Worm (Caenorhabditis elegans) whole organism, L3 larva: ENCODE results near the gene bath-21.
"Not testable (repeated sequence)": the region's sequence is repeated elsewhere in the genome, so short reads cannot be mapped to it uniquely, and the experiment has no call there.

Source experiments
- aly-2 ChIP-seq: fragments of 150-350 bp; optimal IDR thresholded peaks from 2 replicates; lab custom pipeline; 2014; ENCODE audit warnings: missing biosample characterization, missing genetic modification characterization
- ama-1 ChIP-seq: fragments of 150-350 bp; optimal IDR thresholded peaks from 2 replicates; lab custom pipeline; 2018
- ceh-16 ChIP-seq: sonication (generic microtip); optimal IDR thresholded peaks from 2 replicates; lab custom pipeline; 2017; ENCODE audit warnings: missing biosample characterization, missing genetic modification characterization
- ceh-82 ChIP-seq: fragments of 150-350 bp; optimal IDR thresholded peaks from 2 replicates; lab custom pipeline; 2014; ENCODE audit warnings: missing biosample characterization, missing genetic modification characterization
- ceh-9 ChIP-seq: sonication (generic microtip); optimal IDR thresholded peaks from 2 replicates; lab custom pipeline; 2018; ENCODE audit warnings: missing biosample characterization, missing genetic modification characterization
- daf-12 ChIP-seq: fragments of 150-350 bp; optimal IDR thresholded peaks from 2 replicates; lab custom pipeline; 2014; ENCODE audit warnings: missing biosample characterization, missing genetic modification reagents, missing genetic modification characterization
- elt-1 ChIP-seq: fragments of 150-350 bp; optimal IDR thresholded peaks from 2 replicates; lab custom pipeline; 2014; ENCODE audit warnings: missing biosample characterization, missing genetic modification characterization
- elt-2 ChIP-seq: sonication (generic microtip); optimal IDR thresholded peaks from 2 replicates; lab custom pipeline; 2016; ENCODE audit warnings: missing genetic modification reagents, mild to moderate bottlenecking, missing genetic modification characterization, missing compliant biosample characterization
- elt-3 ChIP-seq, 3 experiments: fragments of 150-350 bp in 1 of 3; sonication (generic microtip) in 2 of 3; optimal IDR thresholded peaks; 2 replicates in 2 of 3; 4 replicates in 1 of 3; lab custom pipeline; 2014 to 2017; ENCODE audit warnings: missing biosample characterization in 3 of 3, missing genetic modification characterization in 3 of 3
- eor-1 ChIP-seq, 2 experiments: fragments of 150-350 bp; optimal IDR thresholded peaks; 2 replicates each; lab custom pipeline; 2014 to 2018; ENCODE audit warnings: missing biosample characterization in 2 of 2, missing genetic modification characterization in 2 of 2
- fkh-10 ChIP-seq: sonication (generic microtip); optimal IDR thresholded peaks from 2 replicates; lab custom pipeline; 2017; ENCODE audit warnings: missing biosample characterization, missing genetic modification reagents, missing genetic modification characterization
- fkh-2 ChIP-seq: fragments of 150-350 bp; optimal IDR thresholded peaks from 2 replicates; lab custom pipeline; 2014; ENCODE audit warnings: missing biosample characterization, missing genetic modification reagents, missing genetic modification characterization
- hmg-11 ChIP-seq: sonication (generic microtip); optimal IDR thresholded peaks from 2 replicates; lab custom pipeline; 2016; ENCODE audit warnings: missing genetic modification characterization, missing compliant biosample characterization
- jun-1 ChIP-seq: fragments of 150-350 bp; optimal IDR thresholded peaks from 2 replicates; lab custom pipeline; 2014; ENCODE audit warnings: missing biosample characterization, missing genetic modification reagents, missing genetic modification characterization
- lin-15B ChIP-seq: fragments of 150-350 bp; optimal IDR thresholded peaks from 2 replicates; lab custom pipeline; 2014; ENCODE audit warnings: missing biosample characterization, missing genetic modification characterization
- lsy-12 ChIP-seq: sonication (generic microtip); optimal IDR thresholded peaks from 2 replicates; lab custom pipeline; 2016; ENCODE audit warnings: mild to moderate bottlenecking, missing genetic modification characterization, missing compliant biosample characterization
- mdl-1 ChIP-seq: fragments of 150-350 bp; optimal IDR thresholded peaks from 2 replicates; lab custom pipeline; 2014; ENCODE audit warnings: missing biosample characterization, missing genetic modification characterization
- mml-1 ChIP-seq: fragments of 150-350 bp; sonication (generic microtip); optimal IDR thresholded peaks from 3 replicates; lab custom pipeline; 2014; ENCODE audit warnings: missing biosample characterization, missing genetic modification characterization
- nfya-1 ChIP-seq: sonication (generic microtip); optimal IDR thresholded peaks from 2 replicates; lab custom pipeline; 2017; ENCODE audit warnings: missing genetic modification characterization, mild to moderate bottlenecking, missing compliant biosample characterization, antibody characterized with exemption, moderate library complexity; ENCODE audit not compliant: insufficient read depth
- nhr-11 ChIP-seq: fragments of 150-350 bp; optimal IDR thresholded peaks from 2 replicates; lab custom pipeline; 2014; ENCODE audit warnings: missing biosample characterization, missing genetic modification characterization
- nhr-12 ChIP-seq: fragments of 150-350 bp; optimal IDR thresholded peaks from 2 replicates; lab custom pipeline; 2014; ENCODE audit warnings: missing biosample characterization, missing genetic modification characterization
- nhr-23 ChIP-seq: fragments of 150-350 bp; optimal IDR thresholded peaks from 2 replicates; lab custom pipeline; 2014; ENCODE audit warnings: missing biosample characterization, missing genetic modification reagents, missing genetic modification characterization
- nhr-237 ChIP-seq: fragments of 150-350 bp; optimal IDR thresholded peaks from 2 replicates; lab custom pipeline; 2014; ENCODE audit warnings: missing biosample characterization, missing genetic modification characterization
- nhr-28 ChIP-seq: fragments of 150-350 bp; optimal IDR thresholded peaks from 2 replicates; lab custom pipeline; 2014; ENCODE audit warnings: missing biosample characterization, missing genetic modification characterization
- nhr-43 ChIP-seq: sonication (generic microtip); optimal IDR thresholded peaks from 2 replicates; lab custom pipeline; 2016; ENCODE audit warnings: mild to moderate bottlenecking, missing genetic modification characterization, missing compliant biosample characterization; ENCODE audit not compliant: poor library complexity, severe bottlenecking
- nhr-76 ChIP-seq: fragments of 150-350 bp; sonication (generic microtip); optimal IDR thresholded peaks from 5 replicates; lab custom pipeline; 2014; ENCODE audit warnings: missing biosample characterization, missing genetic modification characterization
- pqm-1 ChIP-seq: fragments of 150-350 bp; optimal IDR thresholded peaks from 2 replicates; lab custom pipeline; 2017; ENCODE audit warnings: missing biosample characterization, missing genetic modification characterization, inconsistent platforms
- sea-2 ChIP-seq: fragments of 150-350 bp; sonication (generic microtip); optimal IDR thresholded peaks from 4 replicates; lab custom pipeline; 2014; ENCODE audit warnings: missing biosample characterization, missing genetic modification reagents, missing genetic modification characterization
- skn-1 ChIP-seq: fragments of 150-350 bp; optimal IDR thresholded peaks from 2 replicates; lab custom pipeline; 2014; ENCODE audit warnings: missing biosample characterization, missing genetic modification characterization
- snpc-4 ChIP-seq: fragments of 150-350 bp; optimal IDR thresholded peaks from 2 replicates; lab custom pipeline; 2014; ENCODE audit warnings: missing biosample characterization, missing genetic modification characterization
- unc-39 ChIP-seq: sonication (generic microtip); optimal IDR thresholded peaks from 4 replicates; lab custom pipeline; 2017; ENCODE audit warnings: missing biosample characterization, missing genetic modification characterization
- unc-62 ChIP-seq: fragments of 150-350 bp; sonication (generic microtip); optimal IDR thresholded peaks from 4 replicates; lab custom pipeline; 2014; ENCODE audit warnings: missing biosample characterization, missing genetic modification reagents, missing genetic modification characterization
- ztf-11 ChIP-seq: fragments of 150-350 bp; optimal IDR thresholded peaks from 2 replicates; lab custom pipeline; 2014; ENCODE audit warnings: missing biosample characterization, missing genetic modification characterization
- ztf-4 ChIP-seq: fragments of 150-350 bp; optimal IDR thresholded peaks from 2 replicates; lab custom pipeline; 2014; ENCODE audit warnings: missing biosample characterization, missing genetic modification characterization

Gene bath-21

DNA sequence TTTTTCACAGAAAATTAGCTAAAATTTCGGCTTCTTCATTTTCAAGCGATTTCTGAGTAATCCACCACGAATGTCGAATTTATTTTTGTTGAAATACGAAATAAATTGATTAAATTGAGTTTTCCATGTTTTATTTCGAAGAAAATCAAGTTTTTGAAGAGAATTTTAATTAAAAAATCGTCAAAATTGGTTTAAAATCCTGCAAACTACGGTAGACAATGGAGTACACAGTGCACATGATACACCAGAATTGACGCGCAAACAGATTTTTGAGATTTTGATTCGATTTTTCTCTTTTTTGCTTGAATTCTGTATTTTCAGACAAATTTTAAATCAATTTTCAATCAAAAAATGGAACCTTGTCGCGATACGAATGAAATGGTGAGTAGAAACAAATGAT is 6.9 kb upstream of the bath-21 start, which contains the start of gene F59H6.14:
Gene F59H6.14, plus strand, starts transcription at position 301 of the 400 bp plus-strand sequence.
- TF ChIP-seq nhr-76 (no peak), lsy-12 (tag; lab: Kevin White, UChicago) (no peak), unc-62 (GFP tag; lab: Kevin White, UChicago) (no peak), fkh-2 (tag; lab: Kevin White, UChicago) (no peak), hmg-11 (tag; lab: Kevin White, UChicago) (no peak), nhr-28 (tag; lab: Kevin White, UChicago) (no peak), nhr-12 (tag; lab: Kevin White, UChicago) (no peak), daf-12 (tag; lab: Kevin White, UChicago) (no peak), ceh-82 (tag; lab: Kevin White, UChicago) (no peak), elt-1 (tag; lab: Kevin White, UChicago) (no peak), nhr-237 (tag; lab: Kevin White, UChicago) (no peak), ztf-11 (no peak), mml-1 (tag; lab: Kevin White, UChicago) (no peak), nhr-11 (tag; lab: Kevin White, UChicago) (no peak)

DNA sequence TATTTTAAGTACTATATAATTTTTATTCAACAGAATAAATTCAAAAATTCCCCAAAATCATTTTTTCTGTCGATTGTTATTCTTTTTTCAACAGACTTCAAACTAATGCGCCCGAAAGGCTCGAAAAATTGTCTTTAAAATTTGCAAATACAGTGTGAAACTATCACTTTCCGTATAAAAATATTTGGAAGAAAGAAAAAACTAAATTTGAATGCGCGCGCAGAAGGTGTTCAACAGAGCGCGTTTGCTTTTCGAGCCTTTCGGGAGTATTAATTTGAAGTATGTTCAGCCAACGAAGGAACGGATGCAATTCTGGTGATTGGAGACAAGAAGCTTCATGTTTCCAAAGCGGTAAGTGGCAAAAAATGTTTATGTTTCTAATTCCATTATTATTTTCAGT is 5.9 kb upstream of the bath-21 start, which contains the start of gene btb-4:
Gene btb-4, plus strand, starts transcription at position 35 of the 400 bp plus-strand sequence.
- not testable (repeated sequence) for TF ChIP-seq ztf-4; jun-1; fkh-10 (GFP tag; lab: Kevin White, UChicago)

DNA sequence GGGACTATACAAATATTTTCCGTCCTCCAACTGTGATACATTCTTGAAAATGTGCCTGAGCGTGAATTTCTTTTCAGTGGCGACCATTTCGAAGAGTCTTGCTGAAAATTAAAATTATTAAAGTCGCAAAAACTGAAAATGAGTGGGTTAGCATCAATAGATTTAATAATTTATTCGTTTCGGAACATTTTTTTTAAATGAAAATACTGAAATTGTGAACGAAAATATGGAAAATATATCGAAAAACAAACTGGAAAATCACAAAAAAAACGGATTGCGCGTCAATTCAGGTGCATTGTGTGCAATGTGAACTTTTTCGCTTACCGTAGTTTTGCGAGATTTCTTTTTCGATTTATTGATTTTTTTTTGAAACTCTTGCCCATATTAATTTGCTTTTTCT is 5.4 kb upstream of the bath-21 start, which contains the start of gene bath-5:
Gene bath-5, minus strand, starts transcription at position 101 of the 400 bp plus-strand sequence.
- TF ChIP-seq nhr-28 (tag; lab: Kevin White, UChicago) (no peak), mdl-1 (tag; lab: Kevin White, UChicago) (no peak), lin-15B (tag; lab: Kevin White, UChicago) (no peak), elt-3 (tag; optimal IDR thresholded peaks at IDR 0.05; lab: Kevin White, UChicago) (no peak), unc-62 (GFP tag; lab: Kevin White, UChicago) (no peak), nhr-76 (no peak), unc-39 (no peak), fkh-2 (tag; lab: Kevin White, UChicago) (no peak), skn-1 (tag; lab: Kevin White, UChicago) (no peak), nhr-23 (tag; lab: Kevin White, UChicago) (no peak), ceh-9 (tag; lab: Kevin White, UChicago) (no peak), mml-1 (tag; lab: Kevin White, UChicago) (no peak), aly-2 (tag; lab: Kevin White, UChicago) (no peak), nhr-43 (tag; lab: Kevin White, UChicago) (no peak), pqm-1 (no peak), ceh-16 (tag; lab: Kevin White, UChicago) (no peak), sea-2 (GFP tag; lab: Kevin White, UChicago) (no peak), elt-2 (tag; lab: Kevin White, UChicago) (no peak), lsy-12 (tag; lab: Kevin White, UChicago) (no peak), snpc-4 (tag; lab: Kevin White, UChicago) (no peak)

DNA sequence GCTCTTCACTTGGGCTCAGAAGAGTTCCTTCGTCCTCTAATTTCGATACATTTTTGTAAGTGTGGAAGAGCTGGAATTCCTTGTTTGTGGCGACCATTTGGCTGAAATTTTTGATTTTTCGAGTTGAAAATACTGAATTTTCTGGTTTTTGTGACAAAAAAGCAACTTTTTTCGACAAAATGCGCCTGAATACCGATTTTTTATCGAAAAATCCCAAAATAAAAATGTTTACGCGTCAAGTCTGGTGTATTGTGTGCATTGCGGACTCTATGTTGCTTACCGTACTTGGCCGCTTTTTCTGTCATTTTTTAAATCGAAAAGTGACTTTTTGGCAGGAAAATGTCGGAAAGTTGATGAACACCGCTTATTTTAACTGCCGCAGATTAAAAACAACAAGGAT is 3.9 kb upstream of the bath-21 start, which contains the start of gene bath-3:
Gene bath-3, minus strand, starts transcription at position 101 of the 400 bp plus-strand sequence.
- no peak for TF ChIP-seq unc-39
- TF ChIP-seq sea-2 (GFP tag; lab: Kevin White, UChicago) = no peak
- TF ChIP-seq pqm-1 = no peak
- no peak for TF ChIP-seq jun-1
- no peak for TF ChIP-seq ceh-9 (tag; lab: Kevin White, UChicago)
- no peak for TF ChIP-seq eor-1 (tag; optimal IDR thresholded peaks at IDR 0.05; lab: Kevin White, UChicago)
- no peak for TF ChIP-seq nhr-43 (tag; lab: Kevin White, UChicago)
- no peak for TF ChIP-seq ceh-82 (tag; lab: Kevin White, UChicago)
- TF ChIP-seq fkh-2 (tag; lab: Kevin White, UChicago) = no peak
- TF ChIP-seq fkh-10 (GFP tag; lab: Kevin White, UChicago) = no peak
- TF ChIP-seq nfya-1 = no peak
- TF ChIP-seq ceh-16 (tag; lab: Kevin White, UChicago) = no peak
- TF ChIP-seq ama-1 = no peak
- no peak for TF ChIP-seq mml-1 (tag; lab: Kevin White, UChicago)
